Worm (Caenorhabditis elegans): ENCODE measurements around the gene ZK721.4.

- TF ChIP-seq ceh-24 (tag; optimal IDR thresholded peaks at IDR 0.05) = no peak
- no peak for TF ChIP-seq ets-4 (tag; optimal IDR thresholded peaks at IDR 0.05)
- no peak for TF ChIP-seq ama-1 (optimal IDR thresholded peaks at IDR 0.05)
- no peak for TF ChIP-seq madf-2 (tag; optimal IDR thresholded peaks at IDR 0.05)
- TF ChIP-seq ceh-45 (GFP tag; IDR thresholded peaks at IDR 0.05) = no peak
- no peak for TF ChIP-seq ceh-6 (GFP tag; optimal IDR thresholded peaks at IDR 0.05)
- no peak for TF ChIP-seq C08G9.2 (tag; optimal IDR thresholded peaks at IDR 0.05)
- no peak for TF ChIP-seq Y22D7AL.16 (tag; optimal IDR thresholded peaks at IDR 0.05)
Observed at ce11 chrX:8778558-8778957, at the start of gene ZK721.4.
